Fruit fly (Drosophila melanogaster) whole organism, embryonic: ENCODE data around the gene Atg2.
A peak's percentile ranks its signal among the peaks of the same experiment; 100 is the strongest.

Experiments
- CG11456 ChIP-seq: fragments of 200-800 bp; sonication (Bioruptor generic); IDR thresholded peaks from 3 replicates; pipeline ENCODE4 v1.3.6; 2022; ENCODE audit warnings: missing biosample characterization, missing genetic modification characterization
- CG11504 ChIP-seq: fragments of 200-800 bp; sonication (Bioruptor generic); optimal IDR thresholded peaks from 3 replicates; lab custom pipeline; 2019; ENCODE audit warnings: missing biosample characterization, mild to moderate bottlenecking, missing genetic modification characterization, moderate library complexity
- CG11723 ChIP-seq: fragments of 200-800 bp; sonication (Bioruptor generic); optimal IDR thresholded peaks from 2 replicates; lab custom pipeline; 2017; ENCODE audit warnings: missing biosample characterization, mild to moderate bottlenecking, missing genetic modification characterization
- CG12071 ChIP-seq: fragments of 200-800 bp; sonication (Bioruptor generic); optimal IDR thresholded peaks from 3 replicates; lab custom pipeline; 2018; ENCODE audit warnings: missing biosample characterization, mild to moderate bottlenecking, missing genetic modification characterization
- CG12219 ChIP-seq: fragments of 200-800 bp; sonication (Bioruptor generic); optimal IDR thresholded peaks from 3 replicates; lab custom pipeline; 2018; ENCODE audit warnings: missing biosample characterization, mild to moderate bottlenecking, missing genetic modification characterization
- CG13296 ChIP-seq: fragments of 200-800 bp; sonication (Bioruptor generic); optimal IDR thresholded peaks from 3 replicates; lab custom pipeline; 2018; ENCODE audit warnings: missing biosample characterization, mild to moderate bottlenecking, missing genetic modification characterization
- CG13424 ChIP-seq: fragments of 200-800 bp; sonication (Bioruptor generic); optimal IDR thresholded peaks from 2 replicates; lab custom pipeline; 2019; ENCODE audit warnings: missing biosample characterization, mild to moderate bottlenecking, missing genetic modification characterization, moderate library complexity
- CG14710 ChIP-seq: fragments of 200-800 bp; sonication (Bioruptor generic); optimal IDR thresholded peaks from 3 replicates; lab custom pipeline; 2019; ENCODE audit warnings: missing biosample characterization, mild to moderate bottlenecking, missing genetic modification characterization, moderate library complexity
- CG15696 ChIP-seq: fragments of 200-800 bp; sonication (Bioruptor generic); optimal IDR thresholded peaks from 2 replicates; lab custom pipeline; 2019; ENCODE audit warnings: missing biosample characterization, mild to moderate bottlenecking, missing genetic modification characterization, moderate library complexity
- CG1602 ChIP-seq: fragments of 200-800 bp; sonication (Bioruptor generic); optimal IDR thresholded peaks from 3 replicates; lab custom pipeline; 2016; ENCODE audit warnings: missing biosample characterization, missing genetic modification characterization
- CG17385 ChIP-seq: fragments of 200-800 bp; sonication (Bioruptor generic); optimal IDR thresholded peaks from 3 replicates; lab custom pipeline; 2018; ENCODE audit warnings: missing biosample characterization, mild to moderate bottlenecking, missing genetic modification characterization
- CG18619 ChIP-seq: fragments of 200-800 bp; sonication (Bioruptor generic); optimal IDR thresholded peaks from 3 replicates; lab custom pipeline; 2017; ENCODE audit warnings: missing biosample characterization, mild to moderate bottlenecking, missing genetic modification characterization
- CG31365 ChIP-seq: fragments of 200-800 bp; sonication (Bioruptor generic); optimal IDR thresholded peaks from 2 replicates; lab custom pipeline; 2018; ENCODE audit warnings: missing biosample characterization, mild to moderate bottlenecking, missing genetic modification characterization
- CG32532 ChIP-seq: fragments of 200-800 bp; sonication (Bioruptor generic); IDR thresholded peaks from 2 replicates; pipeline ENCODE4 v1.3.6; 2022; ENCODE audit warnings: missing biosample characterization, missing genetic modification characterization
- CG3995 ChIP-seq: fragments of 200-800 bp; sonication (Bioruptor generic); optimal IDR thresholded peaks from 3 replicates; lab custom pipeline; 2016; ENCODE audit warnings: missing biosample characterization, missing genetic modification characterization
- CG4328 ChIP-seq: fragments of 200-800 bp; sonication (Bioruptor generic); optimal IDR thresholded peaks from 3 replicates; lab custom pipeline; 2017; ENCODE audit warnings: missing biosample characterization, missing genetic modification reagents, missing genetic modification characterization
- CG5180 ChIP-seq: fragments of 200-800 bp; sonication (Bioruptor generic); optimal IDR thresholded peaks from 3 replicates; lab custom pipeline; 2017; ENCODE audit warnings: missing biosample characterization, missing genetic modification characterization, mild to moderate bottlenecking, moderate library complexity, missing genetic modification reagents
- CG6254 ChIP-seq: fragments of 200-800 bp; sonication (Bioruptor generic); optimal IDR thresholded peaks from 3 replicates; lab custom pipeline; 2017; ENCODE audit warnings: mild to moderate bottlenecking, missing biosample characterization, missing genetic modification reagents, missing genetic modification characterization
- CG6813 ChIP-seq: fragments of 200-800 bp; sonication (Bioruptor generic); optimal IDR thresholded peaks from 2 replicates; lab custom pipeline; 2017; ENCODE audit warnings: missing biosample characterization, missing genetic modification characterization, mild to moderate bottlenecking, moderate library complexity, missing genetic modification reagents
- CG7745 ChIP-seq: fragments of 200-800 bp; sonication (Bioruptor generic); optimal IDR thresholded peaks from 2 replicates; lab custom pipeline; 2018; ENCODE audit warnings: missing biosample characterization, mild to moderate bottlenecking, missing genetic modification characterization, moderate library complexity
- CG7928 ChIP-seq: fragments of 200-800 bp; sonication (Bioruptor generic); optimal IDR thresholded peaks from 2 replicates; lab custom pipeline; 2017; ENCODE audit warnings: missing biosample characterization, mild to moderate bottlenecking, missing genetic modification characterization
- CG8765 ChIP-seq: fragments of 200-800 bp; sonication (Bioruptor generic); IDR thresholded peaks from 2 replicates; pipeline ENCODE4 v1.3.6; 2022; ENCODE audit warnings: missing biosample characterization, missing genetic modification characterization
- CHES-1-like ChIP-seq: fragments of 200-800 bp; sonication (Bioruptor generic); optimal IDR thresholded peaks from 2 replicates; lab custom pipeline; 2016; ENCODE audit warnings: missing biosample characterization, missing genetic modification characterization
- Camta ChIP-seq: fragments of 200-800 bp; sonication (Bioruptor generic); optimal IDR thresholded peaks from 2 replicates; lab custom pipeline; 2016; ENCODE audit warnings: missing biosample characterization, missing genetic modification characterization
- Fer1 ChIP-seq: fragments of 200-800 bp; sonication (Bioruptor generic); optimal IDR thresholded peaks from 2 replicates; lab custom pipeline; 2017; ENCODE audit warnings: missing biosample characterization, mild to moderate bottlenecking, missing genetic modification characterization
- GATAe ChIP-seq: fragments of 200-800 bp; sonication (Bioruptor generic); conservative IDR thresholded peaks from 2 replicates; pipeline ENCODE4 v1.3.6; 2022; ENCODE audit warnings: missing biosample characterization, missing genetic modification characterization
- HLH54F ChIP-seq: fragments of 200-800 bp; sonication (Bioruptor generic); optimal IDR thresholded peaks from 3 replicates; lab custom pipeline; 2016; ENCODE audit warnings: missing biosample characterization, missing genetic modification characterization
- Hmr ChIP-seq: fragments of 200-800 bp; sonication (Bioruptor generic); optimal IDR thresholded peaks from 3 replicates; lab custom pipeline; 2017; ENCODE audit warnings: mild to moderate bottlenecking, missing biosample characterization, missing genetic modification reagents, missing genetic modification characterization
- Hr51 ChIP-seq, 2 experiments: fragments of 200-800 bp; sonication (Bioruptor generic); optimal IDR thresholded peaks; 2 replicates in 1 of 2; 3 replicates in 1 of 2; lab custom pipeline; 2016 to 2018; ENCODE audit warnings: missing biosample characterization in 2 of 2, missing genetic modification characterization in 2 of 2, mild to moderate bottlenecking in 1 of 2, moderate library complexity in 1 of 2
- MBD-R2 ChIP-seq: fragments of 200-800 bp; sonication (Bioruptor generic); IDR thresholded peaks from 2 replicates; pipeline ENCODE4 v1.3.6; 2022; ENCODE audit warnings: missing biosample characterization, missing genetic modification characterization
- Myb ChIP-seq: fragments of 200-800 bp; sonication (Bioruptor generic); optimal IDR thresholded peaks from 2 replicates; lab custom pipeline; 2016; ENCODE audit warnings: missing biosample characterization, missing genetic modification characterization
- NC2α ChIP-seq: fragments of 200-800 bp; sonication (Bioruptor generic); optimal IDR thresholded peaks from 2 replicates; lab custom pipeline; 2016; ENCODE audit warnings: missing biosample characterization, missing genetic modification characterization
- Sox102F ChIP-seq: fragments of 200-800 bp; sonication (Bioruptor generic); optimal IDR thresholded peaks from 2 replicates; lab custom pipeline; 2018; ENCODE audit warnings: missing biosample characterization, mild to moderate bottlenecking, missing genetic modification characterization, moderate library complexity
- Stat92E ChIP-seq, 3 experiments: fragments of >200 bp in 2 of 3; fragments of 200-800 bp in 1 of 3; sonication (Bioruptor generic) in 1 of 3; optimal IDR thresholded peaks; 2 replicates each; lab custom pipeline; 2017 to 2019; ENCODE audit warnings: missing biosample characterization in 3 of 3, missing genetic modification characterization in 3 of 3, mild to moderate bottlenecking in 1 of 3, moderate library complexity in 1 of 3
- Trl ChIP-seq, 3 experiments: fragments of >200 bp in 2 of 3; fragments of 200-800 bp in 1 of 3; sonication (Bioruptor generic) in 1 of 3; optimal IDR thresholded peaks; 2 replicates in 1 of 3; 3 replicates in 2 of 3; lab custom pipeline; 2016 to 2017; ENCODE audit warnings: missing biosample characterization in 1 of 3, missing genetic modification characterization in 1 of 3
- bab2 ChIP-seq: fragments of 200-800 bp; sonication (Bioruptor generic); optimal IDR thresholded peaks from 2 replicates; lab custom pipeline; 2016; ENCODE audit warnings: missing biosample characterization, missing genetic modification characterization
- bcd ChIP-seq: fragments of 200-800 bp; sonication (Bioruptor generic); optimal IDR thresholded peaks from 2 replicates; lab custom pipeline; 2017; ENCODE audit warnings: missing biosample characterization, mild to moderate bottlenecking, missing genetic modification characterization
- gcm ChIP-seq: fragments of 200-800 bp; sonication (Bioruptor generic); optimal IDR thresholded peaks from 2 replicates; lab custom pipeline; 2019; ENCODE audit warnings: missing biosample characterization, mild to moderate bottlenecking, missing genetic modification characterization, moderate library complexity
- gem ChIP-seq: fragments of 200-800 bp; sonication (Bioruptor generic); optimal IDR thresholded peaks from 2 replicates; lab custom pipeline; 2019; ENCODE audit warnings: missing biosample characterization, mild to moderate bottlenecking, missing genetic modification characterization, moderate library complexity
- hbn ChIP-seq: fragments of 200-800 bp; sonication (Bioruptor generic); IDR thresholded peaks from 2 replicates; pipeline ENCODE4 v1.3.6; 2022; ENCODE audit warnings: missing biosample characterization, missing genetic modification characterization; ENCODE audit not compliant: partially characterized antibody
- inv ChIP-seq: fragments of 200-800 bp; sonication (Bioruptor generic); IDR thresholded peaks from 2 replicates; pipeline ENCODE4 v1.3.6; 2022; ENCODE audit warnings: missing biosample characterization, missing genetic modification characterization; ENCODE audit not compliant: partially characterized antibody
- nerfin-1 ChIP-seq: fragments of 200-800 bp; sonication (Bioruptor generic); optimal IDR thresholded peaks from 3 replicates; lab custom pipeline; 2019; ENCODE audit warnings: missing biosample characterization, mild to moderate bottlenecking, missing genetic modification characterization, moderate library complexity
- salm ChIP-seq: fragments of 200-800 bp; sonication (Bioruptor generic); optimal IDR thresholded peaks from 2 replicates; lab custom pipeline; 2018; ENCODE audit warnings: missing biosample characterization, mild to moderate bottlenecking, missing genetic modification characterization
- sens-2 ChIP-seq: fragments of 200-800 bp; sonication (Bioruptor generic); IDR thresholded peaks from 2 replicates; pipeline ENCODE4 v1.3.6; 2022; ENCODE audit warnings: missing biosample characterization, missing genetic modification characterization
- sima ChIP-seq: fragments of 200-800 bp; sonication (Bioruptor generic); optimal IDR thresholded peaks from 2 replicates; lab custom pipeline; 2016; ENCODE audit warnings: missing biosample characterization, missing genetic modification characterization
- wek ChIP-seq: fragments of 200-800 bp; sonication (Bioruptor generic); optimal IDR thresholded peaks from 3 replicates; lab custom pipeline; 2018; ENCODE audit warnings: missing biosample characterization, mild to moderate bottlenecking, missing genetic modification characterization, moderate library complexity
- zen ChIP-seq: fragments of 200-800 bp; sonication (Bioruptor generic); optimal IDR thresholded peaks from 3 replicates; lab custom pipeline; 2018; ENCODE audit warnings: missing biosample characterization, mild to moderate bottlenecking, missing genetic modification characterization, moderate library complexity
- zfh1 ChIP-seq: fragments of 200-800 bp; sonication (Bioruptor generic); IDR thresholded peaks from 3 replicates; pipeline ENCODE4 v1.3.6; 2022; ENCODE audit warnings: missing biosample characterization, missing genetic modification characterization

Atg2 gene

DNA sequence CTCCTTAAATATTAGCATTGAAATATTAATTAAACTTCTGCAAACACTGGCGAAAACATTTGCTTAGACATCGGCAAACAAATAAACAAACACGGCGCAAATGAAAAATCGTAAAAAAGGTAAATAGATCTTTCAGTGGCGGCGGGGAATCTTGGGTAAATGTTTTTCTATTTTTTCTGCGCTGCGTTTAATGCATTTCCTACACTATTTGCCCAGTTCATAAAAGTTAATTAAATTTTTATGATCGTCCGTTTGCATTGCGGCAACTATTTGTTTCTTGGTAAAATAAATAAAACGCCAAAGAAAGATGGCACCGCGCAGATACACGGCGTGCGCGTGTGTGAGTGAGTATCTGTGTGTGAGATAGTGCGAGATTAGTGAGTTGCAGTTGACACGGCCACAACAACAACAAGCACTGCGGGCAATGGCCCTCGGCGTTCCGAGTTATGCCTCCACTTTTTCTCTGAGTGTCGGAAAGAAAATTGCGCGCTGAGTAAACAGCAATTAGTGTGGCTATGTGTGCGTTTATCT is 24.4 kb downstream of the Atg2 start (continued):
- no peak for TF ChIP-seq inv (GFP tag; lab: Robert Waterston, UW)
- TF ChIP-seq Fer1 (GFP tag; lab: Kevin White, UChicago), result peak; percentile 9
- TF ChIP-seq CG31365, result peak; percentile 34
- TF ChIP-seq salm (tag; lab: Kevin White, UChicago), result peak; percentile 87
- TF ChIP-seq CG11723 (GFP tag; lab: Kevin White, UChicago), result peak; percentile 62
- TF ChIP-seq gcm (GFP tag; lab: Kevin White, UChicago), result peak; percentile 64
- no peak for TF ChIP-seq Myb (GFP tag; lab: Kevin White, UChicago)
- TF ChIP-seq sima, result no peak
- TF ChIP-seq nerfin-1, result peak; percentile 66
- TF ChIP-seq CG3995 (GFP tag; lab: Kevin White, UChicago), result no peak
- peak; percentile 42 for TF ChIP-seq CG17385 (GFP tag; lab: Kevin White, UChicago)
- TF ChIP-seq Trl (optimal IDR thresholded peaks at IDR 0.05; lab: Kevin White, UChicago), result no peak
- TF ChIP-seq Trl (GFP tag; optimal IDR thresholded peaks at IDR 0.05; lab: Kevin White, UChicago), result peak; percentile 42
- 0 out of 2 replicates have a peak, but pooled peaks have one; percentile 13 for TF ChIP-seq CG32532 (GFP tag; lab: Robert Waterston, UW)
- peak in 1 of 3 experiments; percentile 28 for TF ChIP-seq Stat92E (GFP tag; optimal IDR thresholded peaks at IDR 0.05; lab: Kevin White, UChicago)
- TF ChIP-seq sens-2 (GFP tag; lab: Robert Waterston, UW), result peak; percentile 30; the same call in 1 of the 2 replicates
- TF ChIP-seq NC2α, result peak; percentile 0
- peak; percentile 50 for TF ChIP-seq CG13296 (GFP tag; lab: Kevin White, UChicago)
- TF ChIP-seq CG8765, result peak; percentile 26; the same call in 1 of the 2 replicates
- peak; percentile 59 for TF ChIP-seq CG11504 (tag; lab: Kevin White, UChicago)
- TF ChIP-seq CG5180, result peak; percentile 58
- no peak for TF ChIP-seq Hmr (GFP tag; lab: Kevin White, UChicago)
- peak; percentile 36; the same call in 1 of the 3 replicates for TF ChIP-seq CG11456 (GFP tag; lab: Robert Waterston, UW)
- peak; percentile 65 for TF ChIP-seq CG12071 (GFP tag; lab: Kevin White, UChicago)
- no peak for TF ChIP-seq hbn (GFP tag; lab: Robert Waterston, UW)
- no peak for TF ChIP-seq CG1602 (GFP tag; lab: Kevin White, UChicago)
- peak; percentile 54 for TF ChIP-seq CG12219 (GFP tag; lab: Kevin White, UChicago)
- TF ChIP-seq CG4328 (GFP tag; lab: Kevin White, UChicago), result peak; percentile 20
- TF ChIP-seq bab2, result no peak
- peak; percentile 23 for TF ChIP-seq CG18619
- peak; percentile 75; the same call in 1 of the 2 replicates for TF ChIP-seq GATAe (GFP tag; lab: Robert Waterston, UW)
- peak; percentile 48 for TF ChIP-seq zen (tag; lab: Kevin White, UChicago)
- TF ChIP-seq CG14710 (tag; lab: Kevin White, UChicago), result peak; percentile 59
- peak; percentile 73 for TF ChIP-seq CG15696 (tag; lab: Kevin White, UChicago)
- TF ChIP-seq wek (GFP tag; lab: Kevin White, UChicago), result peak; percentile 68
- TF ChIP-seq MBD-R2 (GFP tag; lab: Robert Waterston, UW), result peak; percentile 17; the same call in 1 of the 2 replicates
- TF ChIP-seq zfh1, result peak; percentile 51; the same call in 2 of the 3 replicates
- TF ChIP-seq bcd (GFP tag; lab: Kevin White, UChicago), result peak; percentile 3
- no peak for TF ChIP-seq Camta
- TF ChIP-seq CG6254, result peak; percentile 55
- TF ChIP-seq gem, result peak; percentile 54
- TF ChIP-seq Sox102F (GFP tag; lab: Kevin White, UChicago), result peak; percentile 59
- no peak for TF ChIP-seq CG7928 (GFP tag; lab: Kevin White, UChicago)
- TF ChIP-seq CG6813 (GFP tag; lab: Kevin White, UChicago), result peak; percentile 75
- TF ChIP-seq CG7745 (tag; lab: Kevin White, UChicago), result peak; percentile 81
- peak; percentile 49 for TF ChIP-seq CG13424 (tag; lab: Kevin White, UChicago)
- peak in 1 of 2 experiments; percentile 47 for TF ChIP-seq Hr51 (GFP tag; optimal IDR thresholded peaks at IDR 0.05; lab: Kevin White, UChicago)
- TF ChIP-seq HLH54F (GFP tag; lab: Kevin White, UChicago), result no peak
- TF ChIP-seq CHES-1-like (GFP tag; lab: Kevin White, UChicago), result no peak
